Worm (Caenorhabditis elegans) whole organism, L4 larva: ENCODE measurements around the gene smg-4.
A peak's percentile ranks its signal among the peaks of the same experiment; 100 is the strongest.

Source experiments
- F10B5.3 ChIP-seq: sonication (generic microtip); optimal IDR thresholded peaks from 2 replicates; lab custom pipeline; 2016; ENCODE audit warnings: mild to moderate bottlenecking, missing genetic modification characterization, missing compliant biosample characterization
- F44E2.7 ChIP-seq: fragments of 200-800 bp; sonication (Bioruptor generic); IDR thresholded peaks from 2 replicates; pipeline ENCODE4 v2.1.2; 2022; ENCODE audit warnings: missing genetic modification characterization, missing compliant biosample characterization
- F49E8.2 ChIP-seq: sonication (generic microtip); optimal IDR thresholded peaks from 2 replicates; lab custom pipeline; 2016; ENCODE audit warnings: missing compliant biosample characterization, mild to moderate bottlenecking, missing genetic modification characterization, borderline replicate concordance
- Y5F2A.4 ChIP-seq: fragments of 200-800 bp; sonication (Bioruptor generic); optimal IDR thresholded peaks from 2 replicates; lab custom pipeline; 2018; ENCODE audit warnings: mild to moderate bottlenecking, missing genetic modification characterization, missing compliant biosample characterization
- ZK546.5 ChIP-seq, 2 experiments: sonication (generic microtip); optimal IDR thresholded peaks; 2 replicates each; lab custom pipeline; 2017; ENCODE audit warnings: missing biosample characterization in 2 of 2, missing genetic modification characterization in 2 of 2
- aha-1 ChIP-seq: fragments of 150-350 bp; peaks from one replicate; lab custom pipeline; 2014; ENCODE audit warnings: missing biosample characterization, missing genetic modification characterization
- arid-1 ChIP-seq: fragments of 200-800 bp; sonication (Bioruptor generic); conservative IDR thresholded peaks from 2 replicates; pipeline ENCODE4 v1.3.6; 2022; ENCODE audit warnings: missing genetic modification reagents, missing genetic modification characterization, missing compliant biosample characterization
- ceh-28 ChIP-seq: fragments of 150-350 bp; optimal IDR thresholded peaks from 2 replicates; lab custom pipeline; 2014; ENCODE audit warnings: missing biosample characterization, missing genetic modification reagents, missing genetic modification characterization
- ceh-44 ChIP-seq: fragments of 200-800 bp; sonication (Bioruptor generic); IDR thresholded peaks from 2 replicates; pipeline ENCODE4 v1.3.6; 2022; ENCODE audit warnings: missing genetic modification reagents, missing genetic modification characterization, missing compliant biosample characterization
- ceh-82 ChIP-seq: sonication (generic microtip); optimal IDR thresholded peaks from 2 replicates; lab custom pipeline; 2017; ENCODE audit warnings: missing biosample characterization, missing genetic modification characterization
- ces-1 ChIP-seq: fragments of 150-350 bp; sonication (generic microtip); optimal IDR thresholded peaks from 4 replicates; lab custom pipeline; 2014; ENCODE audit warnings: missing biosample characterization, missing genetic modification reagents, missing genetic modification characterization
- ctbp-1 ChIP-seq: fragments of 200-800 bp; sonication (Bioruptor generic); IDR thresholded peaks from 2 replicates; pipeline ENCODE4 v1.3.6; 2022; ENCODE audit warnings: missing genetic modification reagents, missing genetic modification characterization, missing compliant biosample characterization
- dmd-6 ChIP-seq: fragments of 200-800 bp; sonication (Bioruptor generic); IDR thresholded peaks from 2 replicates; pipeline ENCODE4 v1.3.6; 2022; ENCODE audit warnings: missing genetic modification reagents, missing genetic modification characterization, missing compliant biosample characterization
- dmd-9 ChIP-seq: fragments of 200-800 bp; sonication (Bioruptor generic); IDR thresholded peaks from 2 replicates; pipeline ENCODE4 v1.3.6; 2022; ENCODE audit warnings: missing genetic modification reagents, missing genetic modification characterization, missing compliant biosample characterization
- dpl-1 ChIP-seq: fragments of 150-350 bp; optimal IDR thresholded peaks from 2 replicates; lab custom pipeline; 2014; ENCODE audit warnings: missing biosample characterization, missing genetic modification reagents, missing genetic modification characterization
- duxl-1 ChIP-seq: sonication (generic microtip); optimal IDR thresholded peaks from 2 replicates; lab custom pipeline; 2016; ENCODE audit warnings: mild to moderate bottlenecking, missing genetic modification characterization, moderate library complexity, missing compliant biosample characterization; ENCODE audit not compliant: poor library complexity
- egl-27 ChIP-seq: sonication (generic microtip); optimal IDR thresholded peaks from 3 replicates; lab custom pipeline; 2017; ENCODE audit warnings: missing biosample characterization, missing genetic modification reagents, missing genetic modification characterization
- egl-43 ChIP-seq: fragments of 200-800 bp; sonication (Bioruptor generic); IDR thresholded peaks from 2 replicates; pipeline ENCODE4 v1.3.6; 2022; ENCODE audit warnings: missing genetic modification reagents, missing genetic modification characterization, missing compliant biosample characterization
- fkh-10 ChIP-seq: fragments of 150-350 bp; optimal IDR thresholded peaks from 2 replicates; lab custom pipeline; 2014; ENCODE audit warnings: missing biosample characterization, missing genetic modification reagents, missing genetic modification characterization
- gei-8 ChIP-seq: fragments of 200-800 bp; sonication (Bioruptor generic); optimal IDR thresholded peaks from 2 replicates; lab custom pipeline; 2018; ENCODE audit warnings: mild to moderate bottlenecking, missing genetic modification characterization, missing compliant biosample characterization
- hif-1 ChIP-seq, 2 experiments: sonication (generic microtip); optimal IDR thresholded peaks; 2 replicates each; lab custom pipeline; 2016 to 2017; ENCODE audit warnings: missing compliant biosample characterization in 2 of 2, missing genetic modification characterization in 2 of 2, missing genetic modification reagents in 2 of 2, missing genotype in 2 of 2, mild to moderate bottlenecking in 1 of 2
- lim-7 ChIP-seq: fragments of 200-800 bp; sonication (Bioruptor generic); IDR thresholded peaks from 2 replicates; pipeline ENCODE4 v1.3.6; 2022; ENCODE audit warnings: missing genetic modification characterization, missing compliant biosample characterization
- lin-1 ChIP-seq: fragments of 200-800 bp; sonication (Bioruptor generic); IDR thresholded peaks from 2 replicates; pipeline ENCODE4 v1.3.6; 2022; ENCODE audit warnings: missing genetic modification reagents, missing genetic modification characterization, missing compliant biosample characterization
- lin-15B ChIP-seq: fragments of 150-350 bp; sonication (generic microtip); optimal IDR thresholded peaks from 3 replicates; lab custom pipeline; 2014; ENCODE audit warnings: missing biosample characterization, missing genetic modification characterization
- lsy-2 ChIP-seq, 2 experiments: fragments of 150-350 bp in 1 of 2; sonication (generic microtip) in 1 of 2; optimal IDR thresholded peaks; 2 replicates each; lab custom pipeline; 2014 to 2017; ENCODE audit warnings: missing biosample characterization in 2 of 2, missing genetic modification characterization in 2 of 2
- mdl-1 ChIP-seq, 2 experiments: fragments of 150-350 bp in 1 of 2; sonication (generic microtip) in 1 of 2; optimal IDR thresholded peaks; 2 replicates each; lab custom pipeline; 2014 to 2017; ENCODE audit warnings: missing biosample characterization in 2 of 2, missing genetic modification characterization in 2 of 2
- nhr-10 ChIP-seq: fragments of 150-350 bp; optimal IDR thresholded peaks from 2 replicates; lab custom pipeline; 2014; ENCODE audit warnings: missing biosample characterization, missing genetic modification characterization
- nhr-111 ChIP-seq: fragments of 200-800 bp; sonication (Bioruptor generic); optimal IDR thresholded peaks from 2 replicates; lab custom pipeline; 2018; ENCODE audit warnings: mild to moderate bottlenecking, missing genetic modification characterization, missing compliant biosample characterization
- rbr-2 ChIP-seq: sonication (generic microtip); optimal IDR thresholded peaks from 2 replicates; lab custom pipeline; 2016; ENCODE audit warnings: missing genotype, missing genetic modification characterization, missing compliant biosample characterization
- saeg-2 ChIP-seq: fragments of 200-800 bp; sonication (Bioruptor generic); IDR thresholded peaks from 2 replicates; pipeline ENCODE4 v1.3.6; 2022; ENCODE audit warnings: missing genetic modification reagents, missing genetic modification characterization, missing compliant biosample characterization
- set-16 ChIP-seq: fragments of 200-800 bp; sonication (Bioruptor generic); IDR thresholded peaks from 2 replicates; pipeline ENCODE4 v1.3.6; 2022; ENCODE audit warnings: missing genetic modification reagents, missing genetic modification characterization, missing compliant biosample characterization
- snpc-4 ChIP-seq: fragments of 150-350 bp; optimal IDR thresholded peaks from 2 replicates; lab custom pipeline; 2014; ENCODE audit warnings: missing biosample characterization, missing genetic modification characterization
- unc-62 ChIP-seq, 3 experiments: fragments of 150-350 bp in 1 of 3; sonication (generic microtip); optimal IDR thresholded peaks in 2 of 3; peaks in 1 of 3; 1 replicate in 1 of 3; 2 replicates in 2 of 3; lab custom pipeline; 2014 to 2017; ENCODE audit warnings: missing biosample characterization in 3 of 3, missing genetic modification characterization in 3 of 3, missing genetic modification reagents in 3 of 3, missing genotype in 1 of 3
- zag-1 ChIP-seq: fragments of 150-350 bp; optimal IDR thresholded peaks from 2 replicates; lab custom pipeline; 2014; ENCODE audit warnings: missing biosample characterization, missing genetic modification characterization
- zip-2 ChIP-seq: fragments of 150-350 bp; optimal IDR thresholded peaks from 2 replicates; lab custom pipeline; 2014; ENCODE audit warnings: missing biosample characterization, missing genetic modification characterization

The smg-4 gene

DNA sequence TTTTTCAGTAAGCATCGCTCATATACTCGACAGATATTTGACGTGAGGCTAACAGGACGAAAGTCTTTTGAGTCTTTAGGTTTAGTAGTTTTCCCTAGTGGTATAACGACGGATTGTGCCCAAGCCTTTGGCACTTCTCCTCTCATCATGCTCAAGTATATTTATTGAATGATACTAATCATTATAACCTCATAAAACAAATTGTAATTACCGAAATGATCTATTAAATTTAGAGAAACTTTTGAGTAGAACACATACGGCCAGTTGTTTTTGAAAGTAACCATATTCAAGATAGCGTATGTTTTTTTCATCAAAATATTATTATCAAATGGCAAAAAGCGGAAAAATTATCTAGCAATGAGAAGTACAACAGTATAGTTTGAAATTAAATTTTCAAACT lies 6.2 kb downstream of the smg-4 start:
- TF ChIP-seq mdl-1 (tag; optimal IDR thresholded peaks at IDR 0.05; lab: Kevin White, UChicago) (no peak), rbr-2 (no peak), saeg-2 (GFP tag; lab: Robert Waterston, UW) (no peak), lsy-2 (tag; optimal IDR thresholded peaks at IDR 0.05; lab: Kevin White, UChicago) (no peak), nhr-111 (GFP tag; lab: Kevin White, UChicago) (no peak), zag-1 (no peak), ceh-44 (GFP tag; lab: Robert Waterston, UW) (no peak)

DNA sequence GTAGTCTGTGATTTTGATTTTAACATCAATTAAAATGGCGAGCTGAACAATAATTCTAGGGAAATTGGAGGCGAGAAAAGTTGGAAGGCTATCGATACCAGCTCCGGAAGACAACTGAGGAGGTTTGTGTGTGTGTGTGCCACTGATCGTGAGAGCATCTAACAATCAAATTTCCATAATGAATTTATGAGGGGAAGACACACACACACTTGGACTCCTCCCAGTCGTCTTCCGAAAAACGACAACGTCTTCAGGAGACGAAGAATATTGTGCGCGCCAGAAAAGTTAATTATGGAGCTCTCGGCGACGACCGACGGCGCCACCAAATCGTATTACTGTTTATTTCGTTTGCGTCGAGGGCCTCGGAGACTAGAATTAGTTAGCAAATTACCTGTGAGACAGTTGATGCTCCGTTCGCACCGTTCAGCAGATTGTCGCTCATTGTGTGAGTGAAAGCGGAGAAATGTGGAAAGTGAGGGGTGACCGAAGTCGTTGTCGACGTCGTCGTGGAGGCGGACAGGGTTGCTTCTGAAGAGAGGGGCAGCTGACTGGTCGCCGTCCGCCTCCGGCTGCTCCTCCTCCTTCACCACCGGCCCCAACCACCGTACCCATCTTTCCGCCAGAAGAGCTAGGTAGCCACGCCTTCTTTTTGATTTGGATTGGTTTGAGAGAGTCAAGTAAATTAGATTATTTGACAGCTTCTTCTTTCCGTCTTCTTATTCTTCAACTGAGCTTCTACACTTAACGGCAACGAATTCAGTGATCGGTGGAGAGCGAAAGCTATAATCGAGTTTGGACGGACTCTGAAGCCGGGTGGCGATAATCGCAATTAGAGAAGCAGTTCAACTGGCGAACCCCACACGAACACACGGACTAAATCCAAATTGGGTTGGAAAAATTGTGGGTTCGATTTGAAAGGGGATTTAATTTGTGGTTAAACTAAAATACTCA lies 8.4 kb downstream of the smg-4 start, which contains the start of gene unc-42:
Gene unc-42 (minus strand): TSS at position 564 of the 951 bp plus-strand sequence.
- TF ChIP-seq gei-8 (GFP tag; lab: Kevin White, UChicago) = no peak
- TF ChIP-seq saeg-2 (GFP tag; lab: Robert Waterston, UW) = no peak
- TF ChIP-seq ceh-28 (tag; lab: Kevin White, UChicago) = no peak
- no peak for TF ChIP-seq ZK546.5 (tag; optimal IDR thresholded peaks at IDR 0.05; lab: Kevin White, UChicago)
- no peak for TF ChIP-seq F49E8.2
- TF ChIP-seq dmd-6 (GFP tag; lab: Robert Waterston, UW) = no peak
- TF ChIP-seq ces-1 (GFP tag; lab: Kevin White, UChicago) = peak; percentile 100
- TF ChIP-seq dmd-9 (GFP tag; lab: Robert Waterston, UW) = no peak
- peak in 1 of 2 experiments; percentile 4 for TF ChIP-seq unc-62 (GFP tag; optimal IDR thresholded peaks at IDR 0.05 in 1 of 2; lab: Kevin White, UChicago)
- no peak for TF ChIP-seq unc-62 (tag; optimal IDR thresholded peaks at IDR 0.05; lab: Kevin White, UChicago)
- TF ChIP-seq duxl-1 (tag; lab: Kevin White, UChicago) = no peak
- peak; percentile 73 for TF ChIP-seq fkh-10 (GFP tag; lab: Kevin White, UChicago)
- no peak for TF ChIP-seq dpl-1
- peak; percentile 2 for TF ChIP-seq aha-1
- TF ChIP-seq ctbp-1 (GFP tag; lab: Robert Waterston, UW) = peak; percentile 70
- no peak for TF ChIP-seq egl-43
- TF ChIP-seq ceh-44 (GFP tag; lab: Robert Waterston, UW) = no peak
- TF ChIP-seq ceh-82 (tag; lab: Kevin White, UChicago) = no peak
- TF ChIP-seq lsy-2 (tag; optimal IDR thresholded peaks at IDR 0.05; lab: Kevin White, UChicago) = peak in 1 of 2 experiments; percentile 40
- peak; percentile 93 for TF ChIP-seq set-16
- no peak for TF ChIP-seq lin-15B (tag; lab: Kevin White, UChicago)
- no peak for TF ChIP-seq nhr-111 (GFP tag; lab: Kevin White, UChicago)
- no peak for TF ChIP-seq egl-27 (tag; lab: Kevin White, UChicago)

DNA sequence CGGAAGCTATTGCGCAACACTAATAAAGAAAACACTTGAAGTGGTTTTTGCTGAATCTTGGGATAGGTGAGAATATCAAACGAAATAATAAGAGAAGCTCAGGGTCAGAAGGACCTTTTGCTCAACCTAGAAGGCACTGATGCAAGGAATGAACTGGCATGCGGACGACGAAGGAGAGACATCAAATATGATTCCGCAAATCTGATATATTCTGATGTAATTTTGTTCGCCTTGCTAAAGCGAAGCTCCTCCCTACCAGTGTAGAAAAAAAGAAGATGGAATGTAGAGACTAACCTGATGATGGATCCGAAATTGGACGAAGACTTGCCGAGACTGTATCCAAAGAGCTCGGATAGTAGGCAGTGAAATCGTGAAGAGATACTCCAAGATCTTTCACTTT lies 9.6 kb downstream of the smg-4 start:
- TF ChIP-seq zip-2 = no peak
- TF ChIP-seq nhr-10 (tag; lab: Kevin White, UChicago) = no peak
- peak; percentile 30 for TF ChIP-seq fkh-10 (GFP tag; lab: Kevin White, UChicago)
- no peak for TF ChIP-seq arid-1 (GFP tag; lab: Robert Waterston, UW)
- TF ChIP-seq F10B5.3 (tag; lab: Kevin White, UChicago) = no peak
- TF ChIP-seq Y5F2A.4 = no peak
- TF ChIP-seq rbr-2 = no peak
- TF ChIP-seq lin-1 = no peak
- no peak for TF ChIP-seq snpc-4 (tag; lab: Kevin White, UChicago)
- no peak for TF ChIP-seq lim-7
- no peak for TF ChIP-seq F44E2.7 (GFP tag; lab: Robert Waterston, UW)
- no peak for TF ChIP-seq hif-1 (tag; optimal IDR thresholded peaks at IDR 0.05; lab: Kevin White, UChicago)
- TF ChIP-seq ces-1 (GFP tag; lab: Kevin White, UChicago) = peak; percentile 96
- peak; percentile 68 for TF ChIP-seq ctbp-1 (GFP tag; lab: Robert Waterston, UW)
- TF ChIP-seq mdl-1 (tag; optimal IDR thresholded peaks at IDR 0.05; lab: Kevin White, UChicago) = no peak
